Worm (Caenorhabditis elegans) whole organism, L2 larva: Measurements from ENCODE around the gene lelo-3.
A peak's percentile ranks its signal among the peaks of the same experiment; 100 is the strongest.

Source experiments
- C34F6.9 ChIP-seq: fragments of 150-350 bp; optimal IDR thresholded peaks from 2 replicates; lab custom pipeline; 2014; ENCODE audit warnings: missing biosample characterization, missing genetic modification characterization
- F13H6.1 ChIP-seq: sonication (generic microtip); optimal IDR thresholded peaks from 2 replicates; lab custom pipeline; 2016; ENCODE audit warnings: missing genetic modification characterization, missing compliant biosample characterization
- R02D3.7 ChIP-seq: fragments of 150-350 bp; optimal IDR thresholded peaks from 2 replicates; lab custom pipeline; 2014; ENCODE audit warnings: missing biosample characterization, missing genetic modification characterization
- ZK546.5 ChIP-seq: sonication (generic microtip); optimal IDR thresholded peaks from 2 replicates; lab custom pipeline; 2017; ENCODE audit warnings: missing biosample characterization, missing genetic modification characterization
- alr-1 ChIP-seq: fragments of 150-350 bp; optimal IDR thresholded peaks from 2 replicates; lab custom pipeline; 2014; ENCODE audit warnings: missing biosample characterization, missing genetic modification characterization
- aly-2 ChIP-seq: fragments of 150-350 bp; optimal IDR thresholded peaks from 2 replicates; lab custom pipeline; 2014; ENCODE audit warnings: missing biosample characterization, missing genetic modification characterization
- blmp-1 ChIP-seq: sonication (generic microtip); optimal IDR thresholded peaks from 2 replicates; lab custom pipeline; 2017; ENCODE audit warnings: missing genetic modification characterization, mild to moderate bottlenecking, missing compliant biosample characterization, antibody characterized with exemption, moderate library complexity; ENCODE audit not compliant: insufficient read depth
- ceh-82 ChIP-seq: fragments of 150-350 bp; optimal IDR thresholded peaks from 2 replicates; lab custom pipeline; 2014; ENCODE audit warnings: missing biosample characterization, missing genetic modification characterization
- crh-2 ChIP-seq: sonication (generic microtip); optimal IDR thresholded peaks from 2 replicates; lab custom pipeline; 2017; ENCODE audit warnings: missing biosample characterization, missing genetic modification characterization
- fos-1 ChIP-seq: fragments of 150-350 bp; optimal IDR thresholded peaks from 2 replicates; lab custom pipeline; 2014; ENCODE audit warnings: missing biosample characterization, missing genetic modification characterization
- lin-11 ChIP-seq: fragments of 150-350 bp; sonication (generic microtip); optimal IDR thresholded peaks from 2 replicates; lab custom pipeline; 2014; ENCODE audit warnings: missing biosample characterization, missing genetic modification characterization, inconsistent platforms, mixed read lengths
- lin-39 ChIP-seq: fragments of 150-350 bp; optimal IDR thresholded peaks from 2 replicates; lab custom pipeline; 2014; ENCODE audit warnings: missing biosample characterization, missing genetic modification reagents, missing genetic modification characterization
- lsy-2 ChIP-seq, 2 experiments: fragments of 150-350 bp in 1 of 2; sonication (generic microtip) in 1 of 2; optimal IDR thresholded peaks; 2 replicates each; lab custom pipeline; 2014 to 2017; ENCODE audit warnings: missing biosample characterization in 2 of 2, missing genetic modification characterization in 2 of 2
- mab-5 ChIP-seq: fragments of 150-350 bp; optimal IDR thresholded peaks from 2 replicates; lab custom pipeline; 2014; ENCODE audit warnings: missing biosample characterization, missing genetic modification characterization
- mdl-1 ChIP-seq, 2 experiments: fragments of 150-350 bp in 1 of 2; sonication (generic microtip) in 1 of 2; optimal IDR thresholded peaks; 2 replicates each; lab custom pipeline; 2017; ENCODE audit warnings: missing biosample characterization in 2 of 2, missing genetic modification characterization in 2 of 2
- nhr-10 ChIP-seq: sonication (generic microtip); optimal IDR thresholded peaks from 2 replicates; lab custom pipeline; 2017; ENCODE audit warnings: missing biosample characterization, missing genetic modification characterization
- nhr-11 ChIP-seq: fragments of 150-350 bp; optimal IDR thresholded peaks from 2 replicates; lab custom pipeline; 2014; ENCODE audit warnings: missing biosample characterization, missing genetic modification characterization
- nhr-12 ChIP-seq: fragments of 150-350 bp; optimal IDR thresholded peaks from 2 replicates; lab custom pipeline; 2014; ENCODE audit warnings: missing biosample characterization, missing genetic modification characterization
- nhr-129 ChIP-seq: fragments of 150-350 bp; optimal IDR thresholded peaks from 2 replicates; lab custom pipeline; 2014; ENCODE audit warnings: missing biosample characterization, missing genetic modification characterization
- nhr-21 ChIP-seq: fragments of 150-350 bp; optimal IDR thresholded peaks from 2 replicates; lab custom pipeline; 2014; ENCODE audit warnings: missing biosample characterization, missing genetic modification characterization
- nhr-23 ChIP-seq: fragments of 150-350 bp; optimal IDR thresholded peaks from 2 replicates; lab custom pipeline; 2014; ENCODE audit warnings: missing biosample characterization, missing genetic modification reagents, missing genetic modification characterization
- nhr-25 ChIP-seq: fragments of 150-350 bp; sonication (generic microtip); optimal IDR thresholded peaks from 3 replicates; lab custom pipeline; 2014; ENCODE audit warnings: missing biosample characterization, missing genetic modification characterization
- nhr-6 ChIP-seq: fragments of 150-350 bp; optimal IDR thresholded peaks from 2 replicates; lab custom pipeline; 2014; ENCODE audit warnings: missing biosample characterization, missing genetic modification characterization
- sem-4 ChIP-seq: fragments of 150-350 bp; optimal IDR thresholded peaks from 2 replicates; lab custom pipeline; 2014; ENCODE audit warnings: missing biosample characterization, missing genetic modification reagents, missing genetic modification characterization
- sma-3 ChIP-seq: sonication (generic microtip); optimal IDR thresholded peaks from 2 replicates; lab custom pipeline; 2016; ENCODE audit warnings: missing genetic modification reagents, missing genetic modification characterization, missing compliant biosample characterization
- sma-9 ChIP-seq, 2 experiments: fragments of 150-350 bp in 1 of 2; sonication (generic microtip) in 1 of 2; optimal IDR thresholded peaks; 2 replicates each; lab custom pipeline; 2014 to 2016; ENCODE audit warnings: missing genetic modification characterization in 2 of 2, mild to moderate bottlenecking in 1 of 2, missing biosample characterization in 1 of 2, missing compliant biosample characterization in 1 of 2, missing genetic modification reagents in 1 of 2, moderate library complexity in 1 of 2
- snpc-4 ChIP-seq: fragments of 150-350 bp; optimal IDR thresholded peaks from 2 replicates; lab custom pipeline; 2014; ENCODE audit warnings: missing biosample characterization, missing genetic modification characterization
- unc-39 ChIP-seq: fragments of 150-350 bp; optimal IDR thresholded peaks from 2 replicates; lab custom pipeline; 2014; ENCODE audit warnings: missing biosample characterization, missing genetic modification characterization
- unc-55 ChIP-seq: fragments of 150-350 bp; sonication (generic microtip); optimal IDR thresholded peaks from 3 replicates; lab custom pipeline; 2014; ENCODE audit warnings: missing biosample characterization, missing genetic modification reagents, missing genetic modification characterization
- ztf-4 ChIP-seq: fragments of 150-350 bp; optimal IDR thresholded peaks from 2 replicates; lab custom pipeline; 2014; ENCODE audit warnings: missing biosample characterization, missing genetic modification characterization

The lelo-3 gene

DNA sequence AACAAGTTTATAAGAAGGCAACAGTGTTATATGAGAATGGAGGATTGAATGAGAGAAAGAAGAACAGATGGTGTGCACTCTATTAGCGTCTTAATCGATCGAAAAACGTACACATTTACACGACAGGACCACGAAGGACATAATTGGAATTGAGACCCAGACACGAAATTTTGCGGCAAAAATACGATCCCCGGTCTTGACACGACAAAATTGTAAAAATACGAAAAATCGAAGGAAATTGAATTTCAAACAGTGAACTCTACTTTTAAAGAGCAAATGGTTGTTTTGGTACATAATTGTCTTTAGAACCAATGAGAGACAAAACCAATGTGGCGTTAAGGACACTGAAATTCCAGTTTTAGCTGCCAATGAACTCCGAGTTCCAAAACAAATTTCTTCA lies at the start of gene lelo-3:
TSS of gene lelo-3 (minus strand) at position 101 of the 400 bp plus-strand sequence.
- TF ChIP-seq lsy-2 (tag; optimal IDR thresholded peaks at IDR 0.05; lab: Kevin White, UChicago): no peak
- no peak for TF ChIP-seq R02D3.7 (tag; lab: Kevin White, UChicago)
- no peak for TF ChIP-seq sem-4 (tag; lab: Kevin White, UChicago)
- TF ChIP-seq nhr-12: no peak
- TF ChIP-seq, all 48 proteins: peak for 0

DNA sequence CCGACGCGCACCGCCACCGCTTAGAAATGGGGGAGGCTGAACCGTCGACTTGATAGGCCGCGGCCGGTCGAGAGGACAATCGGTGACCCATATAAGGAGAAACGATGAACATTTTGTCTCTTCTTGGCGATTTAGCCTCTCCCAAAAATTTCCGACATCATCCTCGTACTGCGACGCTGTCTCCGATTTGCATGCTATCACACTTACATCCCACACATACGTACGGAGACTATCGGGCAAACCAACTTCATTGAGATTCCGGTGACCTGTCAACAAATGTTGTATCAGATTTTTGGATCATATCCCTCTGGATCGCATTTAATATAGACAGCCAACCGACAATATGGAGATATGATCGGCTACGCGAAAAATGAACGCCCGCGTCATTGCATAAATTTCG lies 44.2 kb upstream of the lelo-3 start:
- TF ChIP-seq crh-2 (tag; lab: Kevin White, UChicago) (no peak), mab-5 (no peak), nhr-21 (tag; lab: Kevin White, UChicago) (peak; percentile 38)

DNA sequence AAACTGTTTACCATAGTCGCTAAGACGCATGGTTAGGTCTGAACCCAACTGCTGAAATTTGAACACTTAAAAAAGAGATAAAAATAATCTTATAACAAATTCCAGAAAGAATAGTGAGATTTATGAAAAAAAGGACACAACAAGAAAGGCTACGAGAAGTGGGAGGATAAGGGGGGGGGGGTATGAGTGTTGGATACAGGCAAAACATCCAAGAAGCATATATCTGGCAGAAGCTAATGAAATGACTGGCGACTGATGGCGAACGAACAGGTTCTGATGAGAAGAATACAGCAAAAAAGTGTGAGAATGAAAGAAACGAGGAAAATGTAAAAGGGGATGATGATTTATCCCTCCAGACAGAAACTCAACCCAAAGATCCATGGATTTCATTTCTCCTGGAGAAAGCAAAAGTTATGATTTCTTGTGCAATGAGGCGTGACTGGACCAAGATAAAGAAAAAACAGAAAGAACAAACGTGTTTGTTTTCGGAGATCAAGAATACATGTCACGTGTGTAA lies 43.6 kb upstream of the lelo-3 start, which contains the start of gene ptr-4:
TSS of gene ptr-4 (minus strand) at position 51 of the 517 bp plus-strand sequence.
- TF ChIP-seq sem-4 (tag; lab: Kevin White, UChicago): no peak
- no peak for TF ChIP-seq lin-39 (tag; lab: Kevin White, UChicago)
- TF ChIP-seq nhr-23 (tag; lab: Kevin White, UChicago): no peak
- TF ChIP-seq blmp-1 (tag; lab: Kevin White, UChicago): no peak
- TF ChIP-seq snpc-4 (tag; lab: Kevin White, UChicago): no peak
- TF ChIP-seq nhr-21 (tag; lab: Kevin White, UChicago): no peak
- TF ChIP-seq nhr-10 (tag; lab: Kevin White, UChicago): no peak
- no peak for TF ChIP-seq ZK546.5 (tag; lab: Kevin White, UChicago)
- TF ChIP-seq lin-11 (tag; lab: Kevin White, UChicago): no peak
- no peak for TF ChIP-seq alr-1
- TF ChIP-seq ceh-82: no peak
- TF ChIP-seq ztf-4 (tag; lab: Kevin White, UChicago): no peak
- no peak for TF ChIP-seq nhr-12
- no peak for TF ChIP-seq C34F6.9
- no peak for TF ChIP-seq mdl-1 (tag; optimal IDR thresholded peaks at IDR 0.05; lab: Kevin White, UChicago)
- no peak for TF ChIP-seq nhr-25
- TF ChIP-seq sma-3 (GFP tag; lab: Kevin White, UChicago): no peak
- TF ChIP-seq aly-2 (tag; lab: Kevin White, UChicago): no peak
- TF ChIP-seq unc-55 (GFP tag; lab: Kevin White, UChicago): no peak
- no peak for TF ChIP-seq nhr-11

DNA sequence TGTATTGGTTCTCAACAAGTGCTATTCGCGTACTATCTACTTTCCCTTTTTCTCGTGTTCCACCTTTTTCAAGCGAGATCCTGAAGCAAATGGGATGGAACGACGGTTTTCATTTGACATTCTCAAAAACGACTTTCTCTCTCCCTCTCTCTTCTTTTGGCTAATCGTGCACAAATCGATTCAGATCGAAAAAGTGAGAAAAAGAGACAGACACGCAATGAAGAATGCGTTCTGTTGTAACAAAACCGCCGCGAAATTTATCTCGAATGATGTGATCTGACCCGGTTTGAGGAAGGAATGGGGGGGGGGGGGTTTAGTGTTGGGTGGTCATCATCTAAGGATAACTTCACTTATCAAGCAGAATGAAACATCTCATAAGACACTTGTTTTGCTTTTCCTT lies 42.0 kb upstream of the lelo-3 start:
- TF ChIP-seq fos-1 (tag; lab: Kevin White, UChicago) (peak; percentile 12), nhr-6 (tag; lab: Kevin White, UChicago) (no peak), blmp-1 (tag; lab: Kevin White, UChicago) (peak; percentile 27), nhr-21 (tag; lab: Kevin White, UChicago) (peak; percentile 21)

DNA sequence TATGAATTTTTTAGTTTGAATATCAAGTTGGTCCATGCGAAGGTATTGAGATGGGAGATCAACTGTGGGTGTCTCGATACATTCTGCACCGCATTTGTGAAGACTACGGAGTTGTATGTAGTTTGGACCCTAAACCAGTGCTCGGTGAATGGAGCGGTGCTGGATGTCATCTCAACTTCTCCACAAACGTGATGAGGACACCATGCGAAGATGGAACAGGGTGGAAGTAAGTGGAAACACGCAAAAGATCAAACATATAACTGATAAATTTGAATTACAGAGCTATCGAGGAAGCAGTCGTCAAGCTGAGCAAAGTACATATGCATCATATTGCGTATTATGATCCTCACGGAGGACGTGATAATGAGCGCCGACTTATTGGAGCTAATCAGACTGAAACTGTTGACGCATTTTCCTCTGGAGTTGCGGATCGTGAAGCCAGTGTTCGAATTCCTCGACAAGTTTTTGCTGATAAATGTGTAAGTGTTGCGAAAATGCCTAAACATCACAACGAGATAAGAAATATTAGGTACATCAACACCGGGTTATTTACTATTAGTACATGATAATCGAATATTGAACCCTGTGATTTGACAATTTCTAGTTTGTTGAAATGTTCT lies 36.9 kb upstream of the lelo-3 start:
- TF ChIP-seq unc-39 (tag; lab: Kevin White, UChicago) (no peak), sma-9 (GFP tag; optimal IDR thresholded peaks at IDR 0.05; lab: Kevin White, UChicago) (peak; percentile 77), sma-9 (tag; optimal IDR thresholded peaks at IDR 0.05; lab: Kevin White, UChicago) (no peak), mab-5 (no peak), nhr-25 (no peak), F13H6.1 (tag; lab: Kevin White, UChicago) (peak; percentile 48), nhr-129 (tag; lab: Kevin White, UChicago) (peak; percentile 75), fos-1 (tag; lab: Kevin White, UChicago) (peak; percentile 80), crh-2 (tag; lab: Kevin White, UChicago) (peak; percentile 46), ztf-4 (tag; lab: Kevin White, UChicago) (no peak)
